Fruit fly (Drosophila melanogaster) whole organism, embryonic: ENCODE measurements around the gene dia.

Experiments used
- Atf3 ChIP-seq: fragments of 200-800 bp; sonication (Bioruptor generic); optimal IDR thresholded peaks from 3 replicates; lab custom pipeline; 2016; ENCODE audit warnings: missing biosample characterization, missing genetic modification characterization
- Atf6 ChIP-seq: fragments of 200-800 bp; sonication (Bioruptor generic); IDR thresholded peaks from 2 replicates; pipeline ENCODE4 v1.3.6; 2022; ENCODE audit warnings: missing biosample characterization, missing genetic modification characterization
- Awh ChIP-seq: fragments of 200-800 bp; sonication (Bioruptor generic); IDR thresholded peaks from 2 replicates; pipeline ENCODE4, ENCODE4 v1.3.6; 2022; ENCODE audit warnings: missing biosample characterization, missing genetic modification characterization
- BEAF-32 ChIP-seq: fragments of 200-800 bp; sonication (Bioruptor generic); optimal IDR thresholded peaks from 3 replicates; lab custom pipeline; 2017; ENCODE audit warnings: missing biosample characterization, missing genetic modification characterization, mild to moderate bottlenecking, moderate library complexity, missing genetic modification reagents
- CG10565 ChIP-seq: fragments of 200-800 bp; sonication (Bioruptor generic); optimal IDR thresholded peaks from 3 replicates; lab custom pipeline; 2016; ENCODE audit warnings: missing biosample characterization, mild to moderate bottlenecking, missing genetic modification characterization
- CG11456 ChIP-seq: fragments of 200-800 bp; sonication (Bioruptor generic); IDR thresholded peaks from 3 replicates; pipeline ENCODE4 v1.3.6; 2022; ENCODE audit warnings: missing biosample characterization, missing genetic modification characterization
- CG12391 ChIP-seq: fragments of 200-800 bp; sonication (Bioruptor generic); optimal IDR thresholded peaks from 3 replicates; lab custom pipeline; 2018; ENCODE audit warnings: missing biosample characterization, mild to moderate bottlenecking, missing genetic modification characterization, moderate library complexity
- CG12659 ChIP-seq: fragments of 200-800 bp; sonication (Bioruptor generic); optimal IDR thresholded peaks from 3 replicates; lab custom pipeline; 2017; ENCODE audit warnings: mild to moderate bottlenecking, missing biosample characterization, missing genetic modification reagents, missing genetic modification characterization
- CG12769 ChIP-seq: fragments of 200-800 bp; sonication (Bioruptor generic); optimal IDR thresholded peaks from 2 replicates; lab custom pipeline; 2019; ENCODE audit warnings: missing biosample characterization, mild to moderate bottlenecking, missing genetic modification characterization, moderate library complexity
- CG14860 ChIP-seq: fragments of 200-800 bp; sonication (Bioruptor generic); IDR thresholded peaks from 3 replicates; pipeline ENCODE4 v1.3.6; 2022; ENCODE audit warnings: missing biosample characterization, missing genetic modification characterization; ENCODE audit not compliant: partially characterized antibody
- CG15514 ChIP-seq: fragments of 200-800 bp; sonication (Bioruptor generic); optimal IDR thresholded peaks from 3 replicates; lab custom pipeline; 2017; ENCODE audit warnings: missing biosample characterization, missing genetic modification characterization, mild to moderate bottlenecking, moderate library complexity, missing genetic modification reagents
- CG1602 ChIP-seq: fragments of 200-800 bp; sonication (Bioruptor generic); optimal IDR thresholded peaks from 3 replicates; lab custom pipeline; 2016; ENCODE audit warnings: missing biosample characterization, missing genetic modification characterization
- CG16813 ChIP-seq: fragments of 200-800 bp; sonication (Bioruptor generic); IDR thresholded peaks from 3 replicates; pipeline ENCODE4 v1.3.6; 2022; ENCODE audit warnings: missing biosample characterization, missing genetic modification characterization; ENCODE audit not compliant: partially characterized antibody
- CG16863 ChIP-seq: fragments of 200-800 bp; sonication (Bioruptor generic); optimal IDR thresholded peaks from 3 replicates; lab custom pipeline; 2016; ENCODE audit warnings: missing biosample characterization, missing genetic modification characterization
- CG30403 ChIP-seq: fragments of 200-800 bp; sonication (Bioruptor generic); optimal IDR thresholded peaks from 3 replicates; lab custom pipeline; 2016; ENCODE audit warnings: missing biosample characterization, missing genetic modification characterization
- CG32772 ChIP-seq: fragments of 200-800 bp; sonication (Bioruptor generic); IDR thresholded peaks from 2 replicates; pipeline ENCODE4 v1.3.6; 2022; ENCODE audit warnings: missing biosample characterization, missing genetic modification characterization
- CG3847 ChIP-seq: fragments of 200-800 bp; sonication (Bioruptor generic); IDR thresholded peaks from 2 replicates; pipeline ENCODE4 v1.3.6; 2022; ENCODE audit warnings: missing biosample characterization, missing genetic modification characterization
- CG4424 ChIP-seq: fragments of 200-800 bp; sonication (Bioruptor generic); optimal IDR thresholded peaks from 3 replicates; lab custom pipeline; 2016; ENCODE audit warnings: missing biosample characterization, missing genetic modification characterization
- CG5180 ChIP-seq: fragments of 200-800 bp; sonication (Bioruptor generic); optimal IDR thresholded peaks from 3 replicates; lab custom pipeline; 2017; ENCODE audit warnings: missing biosample characterization, missing genetic modification characterization, mild to moderate bottlenecking, moderate library complexity, missing genetic modification reagents
- CG6791 ChIP-seq: fragments of 200-800 bp; sonication (Bioruptor generic); IDR thresholded peaks from 3 replicates; pipeline ENCODE4 v1.3.6; 2022; ENCODE audit warnings: missing biosample characterization, missing genetic modification characterization; ENCODE audit not compliant: partially characterized antibody
- CG7786 ChIP-seq: fragments of 200-800 bp; sonication (Bioruptor generic); optimal IDR thresholded peaks from 2 replicates; lab custom pipeline; 2016; ENCODE audit warnings: missing biosample characterization, missing genetic modification characterization
- CG9437 ChIP-seq: fragments of 200-800 bp; sonication (Bioruptor generic); optimal IDR thresholded peaks from 2 replicates; lab custom pipeline; 2018; ENCODE audit warnings: missing biosample characterization, mild to moderate bottlenecking, missing genetic modification characterization
- Dip3 ChIP-seq: fragments of 200-800 bp; sonication (Bioruptor generic); optimal IDR thresholded peaks from 3 replicates; lab custom pipeline; 2016; ENCODE audit warnings: missing biosample characterization, missing genetic modification characterization
- Doc3 ChIP-seq: fragments of 200-800 bp; sonication (Bioruptor generic); IDR thresholded peaks from 3 replicates; pipeline ENCODE4 v1.3.6; 2022; ENCODE audit warnings: missing biosample characterization, missing genetic modification characterization; ENCODE audit not compliant: partially characterized antibody
- Drgx ChIP-seq: fragments of 200-800 bp; sonication (Bioruptor generic); IDR thresholded peaks from 2 replicates; pipeline ENCODE4 v1.3.6; 2022; ENCODE audit warnings: missing biosample characterization, missing genetic modification characterization
- Elba2 ChIP-seq: fragments of 200-800 bp; sonication (Bioruptor generic); optimal IDR thresholded peaks from 3 replicates; lab custom pipeline; 2016; ENCODE audit warnings: missing biosample characterization, missing genetic modification characterization
- Fer1 ChIP-seq: fragments of 200-800 bp; sonication (Bioruptor generic); optimal IDR thresholded peaks from 2 replicates; lab custom pipeline; 2017; ENCODE audit warnings: missing biosample characterization, mild to moderate bottlenecking, missing genetic modification characterization
- NC2β ChIP-seq: fragments of 200-800 bp; sonication (Bioruptor generic); optimal IDR thresholded peaks from 2 replicates; lab custom pipeline; 2016; ENCODE audit warnings: missing biosample characterization, missing genetic modification characterization
- abd-A ChIP-seq: fragments of 200-800 bp; sonication (Bioruptor generic); optimal IDR thresholded peaks from 3 replicates; lab custom pipeline; 2019; ENCODE audit warnings: missing biosample characterization, mild to moderate bottlenecking, missing genetic modification characterization, moderate library complexity
- amos ChIP-seq: fragments of 200-800 bp; sonication (Bioruptor generic); IDR thresholded peaks from 2 replicates; pipeline ENCODE4 v1.3.6; 2022; ENCODE audit warnings: missing biosample characterization, missing genetic modification characterization; ENCODE audit not compliant: partially characterized antibody
- crc ChIP-seq: fragments of 200-800 bp; sonication (Bioruptor generic); optimal IDR thresholded peaks from 2 replicates; lab custom pipeline; 2016; ENCODE audit warnings: missing biosample characterization, missing genetic modification characterization
- ftz-f1 ChIP-seq: fragments of 200-800 bp; sonication (Bioruptor generic); optimal IDR thresholded peaks from 2 replicates; lab custom pipeline; 2016; ENCODE audit warnings: missing biosample characterization, missing genetic modification characterization
- gsb ChIP-seq: fragments of 200-800 bp; sonication (Bioruptor generic); IDR thresholded peaks from 2 replicates; pipeline ENCODE4 v1.3.6; 2022; ENCODE audit warnings: missing biosample characterization, missing genetic modification characterization
- gt ChIP-seq: fragments of 200-800 bp; sonication (Bioruptor generic); IDR thresholded peaks from 2 replicates; pipeline ENCODE4 v1.3.6; 2022; ENCODE audit warnings: missing biosample characterization, missing genetic modification characterization
- hkb ChIP-seq, 2 experiments: fragments of 200-800 bp in 1 of 2; fragments of >200 bp in 1 of 2; sonication (Bioruptor generic) in 1 of 2; IDR thresholded peaks in 1 of 2; optimal IDR thresholded peaks in 1 of 2; 2 replicates each; pipeline versions ENCODE4 v1.3.6 to Lab custom; 2017 to 2022; ENCODE audit warnings: missing biosample characterization in 1 of 2, missing genetic modification characterization in 1 of 2
- jumu ChIP-seq: fragments of 200-800 bp; sonication (Bioruptor generic); optimal IDR thresholded peaks from 3 replicates; lab custom pipeline; 2016; ENCODE audit warnings: missing biosample characterization, missing genetic modification characterization
- lbe ChIP-seq: fragments of 200-800 bp; sonication (Bioruptor generic); optimal IDR thresholded peaks from 2 replicates; lab custom pipeline; 2016; ENCODE audit warnings: missing biosample characterization, mild to moderate bottlenecking, missing genetic modification characterization
- lov ChIP-seq, 2 experiments: fragments of 200-800 bp in 1 of 2; fragments of >200 bp in 1 of 2; sonication (Bioruptor generic) in 1 of 2; IDR thresholded peaks in 1 of 2; optimal IDR thresholded peaks in 1 of 2; 2 replicates in 1 of 2; 3 replicates in 1 of 2; pipeline versions ENCODE4 v1.3.6 to Lab custom; 2017 to 2022; ENCODE audit warnings: missing biosample characterization in 1 of 2, missing genetic modification characterization in 1 of 2
- nom ChIP-seq: fragments of 200-800 bp; sonication (Bioruptor generic); optimal IDR thresholded peaks from 2 replicates; lab custom pipeline; 2017; ENCODE audit warnings: missing biosample characterization, missing genetic modification characterization, mild to moderate bottlenecking, moderate library complexity, missing genetic modification reagents
- org-1 ChIP-seq: fragments of 200-800 bp; sonication (Bioruptor generic); optimal IDR thresholded peaks from 2 replicates; lab custom pipeline; 2017; ENCODE audit warnings: missing biosample characterization, missing genetic modification characterization
- pita ChIP-seq: fragments of 200-800 bp; sonication (Bioruptor generic); optimal IDR thresholded peaks from 2 replicates; lab custom pipeline; 2017; ENCODE audit warnings: missing biosample characterization, mild to moderate bottlenecking, missing genetic modification characterization
- rib ChIP-seq: fragments of 200-800 bp; sonication (Bioruptor generic); IDR thresholded peaks from 2 replicates; pipeline ENCODE4 v1.3.6; 2022; ENCODE audit warnings: missing biosample characterization, missing genetic modification characterization
- scrt ChIP-seq: fragments of 200-800 bp; sonication (Bioruptor generic); optimal IDR thresholded peaks from 2 replicates; lab custom pipeline; 2018; ENCODE audit warnings: missing biosample characterization, mild to moderate bottlenecking, missing genetic modification characterization, moderate library complexity
- seq ChIP-seq: fragments of 200-800 bp; sonication (Bioruptor generic); IDR thresholded peaks from 2 replicates; pipeline ENCODE4 v1.3.6; 2022; ENCODE audit warnings: missing biosample characterization, missing genetic modification characterization
- sna ChIP-seq: fragments of 200-800 bp; sonication (Bioruptor generic); IDR thresholded peaks from 2 replicates; pipeline ENCODE4 v1.3.6; 2022; ENCODE audit warnings: missing biosample characterization, missing genetic modification characterization; ENCODE audit not compliant: partially characterized antibody
- sob ChIP-seq: fragments of 200-800 bp; sonication (Bioruptor generic); IDR thresholded peaks from 2 replicates; pipeline ENCODE4 v1.3.6; 2022; ENCODE audit warnings: missing biosample characterization, missing genetic modification characterization
- usp ChIP-seq: fragments of >200 bp; optimal IDR thresholded peaks from 2 replicates; lab custom pipeline; 2017; ENCODE audit warnings: missing biosample characterization, missing genetic modification characterization

dia gene

DNA sequence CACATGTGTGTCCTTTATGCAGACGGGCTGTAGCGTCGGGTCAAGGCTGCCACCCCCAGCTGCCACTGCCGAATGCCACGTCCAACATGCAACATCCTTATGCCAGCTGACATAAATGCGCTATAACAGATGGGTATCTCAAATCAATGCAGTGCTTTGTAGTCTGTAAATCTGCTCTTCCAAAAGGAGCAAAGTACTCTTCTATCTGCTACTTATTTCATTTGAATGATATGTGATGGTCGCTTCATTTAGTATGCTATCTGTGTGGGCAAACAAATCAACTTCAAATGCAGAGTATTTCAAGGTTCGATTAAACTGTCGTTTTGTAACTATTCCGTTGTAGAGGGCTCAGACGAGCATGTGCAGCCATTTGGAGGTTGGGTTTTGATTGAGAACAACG lies 51.3 kb downstream of the dia start:
- TF ChIP-seq Drgx (GFP tag; lab: Robert Waterston, UW) (peak; percentile 28; the same call in 1 of the 2 replicates), CG12659 (GFP tag; lab: Kevin White, UChicago) (no peak)

DNA sequence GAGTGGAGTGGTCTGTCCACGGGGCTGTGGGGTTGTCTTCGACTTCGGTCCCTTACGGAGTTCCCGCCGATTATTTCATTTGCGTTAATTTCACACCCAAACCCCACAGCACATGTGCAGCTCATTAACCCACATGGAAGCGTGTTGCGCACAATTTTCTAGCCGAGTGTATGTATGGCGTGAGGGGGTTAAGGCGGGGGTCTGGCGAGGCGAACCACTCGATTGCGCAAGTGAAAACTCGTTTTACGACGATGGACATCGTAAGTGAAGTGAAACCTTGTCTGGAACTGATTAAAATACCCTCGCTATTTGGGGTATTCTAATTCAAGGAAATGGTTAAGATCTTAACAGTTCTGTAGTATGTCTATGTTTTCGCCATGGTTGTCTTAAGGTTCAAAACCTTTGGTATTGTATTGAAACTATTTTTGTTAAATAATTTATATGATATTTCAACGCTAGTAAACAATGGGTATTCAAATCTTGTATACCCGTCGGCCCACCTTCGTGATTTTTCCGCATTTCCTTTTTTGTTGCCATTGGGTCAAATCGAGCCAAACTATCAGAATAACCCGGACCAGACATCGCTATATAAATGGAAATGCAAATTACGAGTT lies 53.2 kb downstream of the dia start:
- TF ChIP-seq lbe (GFP tag; lab: Kevin White, UChicago) (no peak), jumu (GFP tag; lab: Kevin White, UChicago) (no peak), pita (no peak), Elba2 (GFP tag; lab: Kevin White, UChicago) (no peak), CG1602 (GFP tag; lab: Kevin White, UChicago) (peak; percentile 21), hkb (optimal IDR thresholded peaks at IDR 0.05; lab: Kevin White, UChicago) (no peak), hkb (GFP tag; IDR thresholded peaks at IDR 0.05; lab: Robert Waterston, UW) (peak; percentile 72), scrt (GFP tag; lab: Kevin White, UChicago) (no peak), ftz-f1 (GFP tag; lab: Kevin White, UChicago) (no peak), CG5180 (GFP tag; lab: Kevin White, UChicago) (peak; percentile 28), Atf3 (GFP tag; lab: Kevin White, UChicago) (no peak), CG6791 (no peak), CG15514 (GFP tag; lab: Kevin White, UChicago) (peak; percentile 13), CG30403 (peak; percentile 57), Fer1 (GFP tag; lab: Kevin White, UChicago) (peak; percentile 61), CG16863 (GFP tag; lab: Kevin White, UChicago) (no peak), CG12769 (tag; lab: Kevin White, UChicago) (peak; percentile 19), Dip3 (GFP tag; lab: Kevin White, UChicago) (no peak), CG14860 (no peak), gsb (GFP tag; lab: Robert Waterston, UW) (no peak), CG16813 (GFP tag; lab: Robert Waterston, UW) (no peak), seq (peak; percentile 26; the same call in 1 of the 2 replicates), crc (no peak), CG32772 (no peak; the same call in none of the 2 replicates), BEAF-32 (GFP tag; lab: Kevin White, UChicago) (no peak), CG9437 (GFP tag; lab: Kevin White, UChicago) (peak; percentile 38), abd-A (tag; lab: Kevin White, UChicago) (no peak), rib (GFP tag; lab: Robert Waterston, UW) (no peak), CG4424 (peak; percentile 23), nom (GFP tag; lab: Kevin White, UChicago) (no peak), gt (GFP tag; lab: Robert Waterston, UW) (no peak), usp (no peak), Awh (peak; percentile 57; the same call in 1 of the 2 replicates), CG12391 (tag; lab: Kevin White, UChicago) (peak; percentile 51), amos (GFP tag; lab: Robert Waterston, UW) (no peak), CG10565 (GFP tag; lab: Kevin White, UChicago) (no peak), lov (optimal IDR thresholded peaks at IDR 0.05; lab: Kevin White, UChicago) (no peak), lov (GFP tag; IDR thresholded peaks at IDR 0.05; lab: Robert Waterston, UW) (no peak; the same call in 2 of the 3 replicates), CG11456 (GFP tag; lab: Robert Waterston, UW) (no peak), Atf6 (GFP tag; lab: Robert Waterston, UW) (peak; percentile 39; the same call in 1 of the 2 replicates), sna (GFP tag; lab: Robert Waterston, UW) (no peak), org-1 (GFP tag; lab: Kevin White, UChicago) (peak; percentile 15), Doc3 (GFP tag; lab: Robert Waterston, UW) (no peak), CG3847 (no peak), CG7786 (GFP tag; lab: Kevin White, UChicago) (no peak), NC2β (GFP tag; lab: Kevin White, UChicago) (no peak), sob (GFP tag; lab: Robert Waterston, UW) (no peak)
